Worm (Caenorhabditis elegans) whole organism, L3 larva: Measurements from ENCODE around the gene F59E12.17.

ENCODE experiments used
- ZK546.5 ChIP-seq: sonication (generic microtip); optimal IDR thresholded peaks from 2 replicates; lab custom pipeline; 2017; ENCODE audit warnings: missing biosample characterization, missing genetic modification characterization
- snpc-4 ChIP-seq: fragments of 150-350 bp; optimal IDR thresholded peaks from 2 replicates; lab custom pipeline; 2014; ENCODE audit warnings: missing biosample characterization, missing genetic modification characterization
- tbx-2 ChIP-seq: sonication (generic microtip); optimal IDR thresholded peaks from 2 replicates; lab custom pipeline; 2016; ENCODE audit warnings: mild to moderate bottlenecking, missing genetic modification characterization, missing compliant biosample characterization

DNA sequence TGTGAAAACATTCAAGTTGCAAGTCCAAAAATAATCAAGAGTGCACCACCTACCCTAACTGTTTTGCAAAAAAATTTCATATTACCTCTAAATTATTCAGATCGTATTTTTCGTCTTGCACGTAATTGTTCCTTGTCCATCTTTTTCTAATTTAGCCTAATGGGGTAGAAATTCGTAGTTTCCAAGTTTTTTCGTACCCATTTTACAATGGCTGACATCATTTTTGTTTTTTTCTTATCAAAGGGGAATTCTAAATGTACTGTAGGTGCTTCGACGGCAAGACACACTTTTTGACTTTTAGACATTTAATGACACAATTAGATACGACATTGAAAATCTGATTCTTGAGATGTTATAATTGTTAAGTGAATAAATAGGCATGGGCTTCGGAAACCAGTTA lies 44.8 kb downstream of the F59E12.17 start:
- TF ChIP-seq ZK546.5 (tag; lab: Kevin White, UChicago) (no peak), snpc-4 (tag; lab: Kevin White, UChicago) (no peak), tbx-2 (tag; lab: Kevin White, UChicago) (no peak)
